Worm (Caenorhabditis elegans) whole organism, young adult: ENCODE data around the gene npr-36.

Experiments
- B0035.1 ChIP-seq: sonication (generic microtip); optimal IDR thresholded peaks from 2 replicates; lab custom pipeline; 2016; ENCODE audit warnings: missing genetic modification characterization, mild to moderate bottlenecking, missing compliant biosample characterization, missing genotype, missing genetic modification reagents
- cebp-1 ChIP-seq, 2 experiments: fragments of 200-800 bp in 1 of 2; sonication (Bioruptor generic) in 1 of 2; sonication (generic microtip) in 1 of 2; IDR thresholded peaks in 1 of 2; optimal IDR thresholded peaks in 1 of 2; 2 replicates each; pipeline versions ENCODE4 v1.3.6 to Lab custom; 2017 to 2022; ENCODE audit warnings: missing compliant biosample characterization in 2 of 2, missing genetic modification characterization in 2 of 2, mild to moderate bottlenecking in 1 of 2, missing genetic modification reagents in 1 of 2, moderate library complexity in 1 of 2
- dpl-1 ChIP-seq: fragments of 150-350 bp; optimal IDR thresholded peaks from 2 replicates; lab custom pipeline; 2014; ENCODE audit warnings: missing biosample characterization, missing genetic modification reagents, missing genetic modification characterization
- him-1 ChIP-seq: sonication (generic microtip); optimal IDR thresholded peaks from 2 replicates; lab custom pipeline; 2016; ENCODE audit warnings: missing genotype, missing genetic modification reagents, missing genetic modification characterization, missing compliant biosample characterization
- hmg-1.2 ChIP-seq: fragments of 200-800 bp; sonication (Bioruptor generic); IDR thresholded peaks from 2 replicates; pipeline ENCODE4 v1.3.6; 2022; ENCODE audit warnings: missing genetic modification reagents, missing genetic modification characterization, missing compliant biosample characterization
- lin-35 ChIP-seq, 3 experiments: fragments of 150-350 bp in 2 of 3; sonication (generic microtip) in 1 of 3; optimal IDR thresholded peaks; 2 replicates each; lab custom pipeline; 2014 to 2018; ENCODE audit warnings: missing biosample characterization in 3 of 3, missing genetic modification characterization in 3 of 3, missing genetic modification reagents in 3 of 3
- madf-3 ChIP-seq: fragments of 200-800 bp; sonication (Bioruptor generic); IDR thresholded peaks from 2 replicates; pipeline ENCODE4 v1.3.6; 2022; ENCODE audit warnings: missing genetic modification reagents, missing genetic modification characterization, missing compliant biosample characterization
- madf-6 ChIP-seq: fragments of 200-800 bp; sonication (Bioruptor generic); IDR thresholded peaks from 2 replicates; pipeline ENCODE4 v1.3.6; 2022; ENCODE audit warnings: missing genetic modification reagents, missing genetic modification characterization, missing compliant biosample characterization
- mes-4 ChIP-seq: sonication (generic microtip); optimal IDR thresholded peaks from 2 replicates; lab custom pipeline; 2016; ENCODE audit warnings: missing genotype, missing genetic modification characterization, missing compliant biosample characterization
- nhr-27 ChIP-seq: fragments of 200-800 bp; sonication (Bioruptor generic); optimal IDR thresholded peaks from 2 replicates; lab custom pipeline; 2018; ENCODE audit warnings: mild to moderate bottlenecking, missing genetic modification characterization, moderate library complexity, missing compliant biosample characterization
- pha-4 ChIP-seq: fragments of 150-350 bp; sonication (generic microtip); optimal IDR thresholded peaks from 2 replicates; lab custom pipeline; 2014; ENCODE audit warnings: missing biosample characterization, missing genetic modification reagents, missing genetic modification characterization
- snpc-3.4 ChIP-seq: sonication (generic microtip); optimal IDR thresholded peaks from 2 replicates; lab custom pipeline; 2017; ENCODE audit warnings: missing genetic modification characterization, mild to moderate bottlenecking, missing compliant biosample characterization, antibody characterized with exemption, moderate library complexity, missing genotype, missing genetic modification reagents
- zim-3 ChIP-seq: sonication (generic microtip); optimal IDR thresholded peaks from 2 replicates; lab custom pipeline; 2017; ENCODE audit warnings: mild to moderate bottlenecking, missing genetic modification characterization, moderate library complexity, missing compliant biosample characterization

DNA sequence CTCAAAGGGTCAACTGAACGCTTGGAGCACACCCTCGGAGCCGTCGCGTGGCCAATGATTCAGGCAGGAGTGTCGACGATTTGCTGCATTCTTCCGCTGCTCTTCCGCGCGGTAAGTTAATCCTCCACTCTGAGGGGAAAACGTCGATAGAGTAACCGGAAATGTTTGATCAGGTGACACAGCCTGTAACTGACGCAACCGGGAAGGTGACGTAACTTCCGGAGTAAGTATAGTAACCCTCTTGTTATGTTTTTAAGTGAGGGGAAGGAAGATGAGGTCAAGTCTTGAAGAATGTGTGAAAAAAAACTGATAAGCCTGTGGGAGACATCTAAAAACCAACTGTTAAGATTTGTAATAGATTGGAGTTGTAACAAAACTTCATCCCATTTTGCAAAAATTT, 34.6 kb upstream of the npr-36 start:
- TF ChIP-seq madf-3, result no peak
- no peak for TF ChIP-seq pha-4
- TF ChIP-seq hmg-1.2 (GFP tag; lab: Robert Waterston, UW), result no peak
- no peak for TF ChIP-seq nhr-27 (tag; lab: Kevin White, UChicago)
- TF ChIP-seq him-1 (tag; lab: Kevin White, UChicago), result no peak
- no peak for TF ChIP-seq cebp-1 (GFP tag; IDR thresholded peaks at IDR 0.05; lab: Robert Waterston, UW)
- no peak for TF ChIP-seq cebp-1 (tag; optimal IDR thresholded peaks at IDR 0.05; lab: Kevin White, UChicago)
- no peak for TF ChIP-seq lin-35 (GFP tag; optimal IDR thresholded peaks at IDR 0.05; lab: Kevin White, UChicago)
- no peak for TF ChIP-seq B0035.1 (tag; lab: Kevin White, UChicago)
- TF ChIP-seq madf-6, result no peak
- TF ChIP-seq zim-3 (tag; lab: Kevin White, UChicago), result no peak
- TF ChIP-seq mes-4 (tag; lab: Kevin White, UChicago), result no peak
- no peak for TF ChIP-seq snpc-3.4 (tag; lab: Kevin White, UChicago)
- no peak for TF ChIP-seq dpl-1 (GFP tag; lab: Kevin White, UChicago)
